Worm (Caenorhabditis elegans) whole organism, L2 larva: ENCODE data around the gene dli-1.

Experiments used
- F13H6.1 ChIP-seq: sonication (generic microtip); optimal IDR thresholded peaks from 2 replicates; lab custom pipeline; 2016; ENCODE audit warnings: missing genetic modification characterization, missing compliant biosample characterization
- R02D3.7 ChIP-seq: fragments of 150-350 bp; optimal IDR thresholded peaks from 2 replicates; lab custom pipeline; 2014; ENCODE audit warnings: missing biosample characterization, missing genetic modification characterization
- Y55F3AM.14 ChIP-seq: fragments of 200-800 bp; sonication (Bioruptor generic); optimal IDR thresholded peaks from 2 replicates; lab custom pipeline; 2018; ENCODE audit warnings: mild to moderate bottlenecking, missing genetic modification characterization, missing compliant biosample characterization
- ZK546.5 ChIP-seq: sonication (generic microtip); optimal IDR thresholded peaks from 2 replicates; lab custom pipeline; 2017; ENCODE audit warnings: missing biosample characterization, missing genetic modification characterization
- alr-1 ChIP-seq: fragments of 150-350 bp; optimal IDR thresholded peaks from 2 replicates; lab custom pipeline; 2014; ENCODE audit warnings: missing biosample characterization, missing genetic modification characterization
- aly-2 ChIP-seq: fragments of 150-350 bp; optimal IDR thresholded peaks from 2 replicates; lab custom pipeline; 2014; ENCODE audit warnings: missing biosample characterization, missing genetic modification characterization
- ama-1 ChIP-seq: fragments of 150-350 bp; optimal IDR thresholded peaks from 2 replicates; lab custom pipeline; 2018; ENCODE audit warnings: inconsistent platforms
- blmp-1 ChIP-seq: sonication (generic microtip); optimal IDR thresholded peaks from 2 replicates; lab custom pipeline; 2017; ENCODE audit warnings: missing genetic modification characterization, mild to moderate bottlenecking, missing compliant biosample characterization, antibody characterized with exemption, moderate library complexity; ENCODE audit not compliant: insufficient read depth
- ceh-16 ChIP-seq: fragments of 150-350 bp; optimal IDR thresholded peaks from 2 replicates; lab custom pipeline; 2014; ENCODE audit warnings: missing biosample characterization, missing genetic modification characterization
- ceh-82 ChIP-seq: fragments of 150-350 bp; optimal IDR thresholded peaks from 2 replicates; lab custom pipeline; 2014; ENCODE audit warnings: missing biosample characterization, missing genetic modification characterization
- crh-2 ChIP-seq: sonication (generic microtip); optimal IDR thresholded peaks from 2 replicates; lab custom pipeline; 2017; ENCODE audit warnings: missing biosample characterization, missing genetic modification characterization
- dmd-4 ChIP-seq: sonication (generic microtip); optimal IDR thresholded peaks from 2 replicates; lab custom pipeline; 2017; ENCODE audit warnings: missing biosample characterization, missing genetic modification characterization
- egl-27 ChIP-seq: sonication (generic microtip); optimal IDR thresholded peaks from 3 replicates; lab custom pipeline; 2017; ENCODE audit warnings: missing biosample characterization, missing genetic modification reagents, missing genetic modification characterization
- elt-1 ChIP-seq: fragments of 150-350 bp; optimal IDR thresholded peaks from 2 replicates; lab custom pipeline; 2014; ENCODE audit warnings: missing biosample characterization, missing genetic modification characterization
- elt-3 ChIP-seq: sonication (generic microtip); optimal IDR thresholded peaks from 2 replicates; lab custom pipeline; 2017; ENCODE audit warnings: missing biosample characterization, missing genetic modification characterization
- fos-1 ChIP-seq: fragments of 150-350 bp; optimal IDR thresholded peaks from 2 replicates; lab custom pipeline; 2014; ENCODE audit warnings: missing biosample characterization, missing genetic modification characterization
- lin-13 ChIP-seq: fragments of 150-350 bp; optimal IDR thresholded peaks from 2 replicates; lab custom pipeline; 2014; ENCODE audit warnings: missing biosample characterization, missing genetic modification reagents, missing genetic modification characterization
- lin-39 ChIP-seq: fragments of 150-350 bp; optimal IDR thresholded peaks from 2 replicates; lab custom pipeline; 2014; ENCODE audit warnings: missing biosample characterization, missing genetic modification reagents, missing genetic modification characterization
- lsy-2 ChIP-seq, 2 experiments: fragments of 150-350 bp in 1 of 2; sonication (generic microtip) in 1 of 2; optimal IDR thresholded peaks; 2 replicates each; lab custom pipeline; 2014 to 2017; ENCODE audit warnings: missing biosample characterization in 2 of 2, missing genetic modification characterization in 2 of 2
- mab-5 ChIP-seq: fragments of 150-350 bp; optimal IDR thresholded peaks from 2 replicates; lab custom pipeline; 2014; ENCODE audit warnings: missing biosample characterization, missing genetic modification characterization
- mdl-1 ChIP-seq, 2 experiments: fragments of 150-350 bp in 1 of 2; sonication (generic microtip) in 1 of 2; optimal IDR thresholded peaks; 2 replicates each; lab custom pipeline; 2017; ENCODE audit warnings: missing biosample characterization in 2 of 2, missing genetic modification characterization in 2 of 2
- nhr-11 ChIP-seq: fragments of 150-350 bp; optimal IDR thresholded peaks from 2 replicates; lab custom pipeline; 2014; ENCODE audit warnings: missing biosample characterization, missing genetic modification characterization
- nhr-23 ChIP-seq: fragments of 150-350 bp; optimal IDR thresholded peaks from 2 replicates; lab custom pipeline; 2014; ENCODE audit warnings: missing biosample characterization, missing genetic modification reagents, missing genetic modification characterization
- nhr-237 ChIP-seq: fragments of 150-350 bp; optimal IDR thresholded peaks from 2 replicates; lab custom pipeline; 2014; ENCODE audit warnings: missing biosample characterization, missing genetic modification characterization
- nhr-25 ChIP-seq: fragments of 150-350 bp; sonication (generic microtip); optimal IDR thresholded peaks from 3 replicates; lab custom pipeline; 2014; ENCODE audit warnings: missing biosample characterization, missing genetic modification characterization
- nhr-6 ChIP-seq: fragments of 150-350 bp; optimal IDR thresholded peaks from 2 replicates; lab custom pipeline; 2014; ENCODE audit warnings: missing biosample characterization, missing genetic modification characterization
- peb-1 ChIP-seq: fragments of 150-350 bp; optimal IDR thresholded peaks from 2 replicates; lab custom pipeline; 2014; ENCODE audit warnings: missing biosample characterization, missing genetic modification characterization
- sem-4 ChIP-seq: fragments of 150-350 bp; optimal IDR thresholded peaks from 2 replicates; lab custom pipeline; 2014; ENCODE audit warnings: missing biosample characterization, missing genetic modification reagents, missing genetic modification characterization
- sma-3 ChIP-seq: sonication (generic microtip); optimal IDR thresholded peaks from 2 replicates; lab custom pipeline; 2016; ENCODE audit warnings: missing genetic modification reagents, missing genetic modification characterization, missing compliant biosample characterization
- snpc-4 ChIP-seq: fragments of 150-350 bp; optimal IDR thresholded peaks from 2 replicates; lab custom pipeline; 2014; ENCODE audit warnings: missing biosample characterization, missing genetic modification characterization
- unc-55 ChIP-seq: fragments of 150-350 bp; sonication (generic microtip); optimal IDR thresholded peaks from 3 replicates; lab custom pipeline; 2014; ENCODE audit warnings: missing biosample characterization, missing genetic modification reagents, missing genetic modification characterization
- unc-62 ChIP-seq: fragments of 150-350 bp; optimal IDR thresholded peaks from 2 replicates; lab custom pipeline; 2014; ENCODE audit warnings: missing biosample characterization, missing genetic modification reagents, missing genetic modification characterization
- zag-1 ChIP-seq: fragments of 150-350 bp; optimal IDR thresholded peaks from 2 replicates; lab custom pipeline; 2014; ENCODE audit warnings: missing biosample characterization, missing genetic modification characterization
- ztf-1 ChIP-seq: fragments of 200-800 bp; sonication (Bioruptor generic); conservative IDR thresholded peaks from 2 replicates; pipeline ENCODE4 v1.3.6; 2022; ENCODE audit warnings: missing genetic modification characterization, missing compliant biosample characterization
- ztf-11 ChIP-seq: sonication (generic microtip); optimal IDR thresholded peaks from 2 replicates; lab custom pipeline; 2017; ENCODE audit warnings: missing biosample characterization, missing genetic modification characterization
- ztf-4 ChIP-seq: fragments of 150-350 bp; optimal IDR thresholded peaks from 2 replicates; lab custom pipeline; 2014; ENCODE audit warnings: missing biosample characterization, missing genetic modification characterization

dli-1 gene

DNA sequence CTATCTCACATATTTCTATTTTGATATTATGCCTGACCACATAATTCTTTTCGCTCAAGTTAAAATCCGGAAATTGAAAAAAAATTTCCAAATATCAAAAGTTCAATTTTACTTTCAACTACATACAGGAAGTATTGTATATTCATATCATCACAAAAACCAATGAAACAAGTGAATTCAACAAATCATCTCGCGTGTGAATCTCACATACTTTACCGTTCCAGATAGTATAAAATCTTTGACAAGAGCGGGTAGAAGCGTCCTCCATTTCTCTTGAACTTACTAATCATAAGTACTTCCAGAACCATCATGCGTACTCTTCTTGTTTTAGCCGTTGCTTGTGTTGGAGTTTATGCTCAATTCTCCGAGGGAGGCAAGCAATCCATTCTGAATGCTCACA is 27.1 kb downstream of the dli-1 start, which contains the start of gene scl-8:
scl-8 (plus strand) TSS at position 301 of the 400 bp plus-strand sequence.
- no peak for TF ChIP-seq elt-3 (tag; lab: Kevin White, UChicago)
- TF ChIP-seq Y55F3AM.14 = no peak
- TF ChIP-seq unc-55 = no peak
- TF ChIP-seq nhr-25 (tag; lab: Kevin White, UChicago) = no peak
- TF ChIP-seq ztf-4 (tag; lab: Kevin White, UChicago) = no peak
- no peak for TF ChIP-seq snpc-4 (tag; lab: Kevin White, UChicago)
- TF ChIP-seq mdl-1 (tag; optimal IDR thresholded peaks at IDR 0.05; lab: Kevin White, UChicago) = no peak
- no peak for TF ChIP-seq alr-1 (tag; lab: Kevin White, UChicago)

DNA sequence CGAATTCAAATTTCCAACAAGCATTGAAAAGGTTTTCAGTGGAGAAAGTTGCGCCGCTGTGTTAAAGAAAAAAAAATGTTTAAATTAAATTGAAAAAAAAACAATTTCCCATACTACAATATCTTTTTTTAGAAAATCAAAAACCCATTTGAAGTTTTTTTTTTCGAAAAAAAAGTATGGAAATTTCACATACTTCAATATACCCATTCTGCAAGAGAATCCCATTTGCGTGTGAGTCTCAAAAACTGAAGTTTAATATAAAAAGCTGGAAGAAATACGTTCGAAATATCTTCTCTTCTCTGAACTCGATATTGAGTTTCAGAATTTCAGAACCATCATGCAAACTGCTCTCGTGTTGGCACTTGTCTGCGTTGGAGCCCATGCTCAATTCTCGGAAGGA is 28.4 kb downstream of the dli-1 start, which contains the start of gene scl-7:
scl-7 (plus strand) TSS at position 301 of the 400 bp plus-strand sequence.
- no peak for TF ChIP-seq nhr-25 (tag; lab: Kevin White, UChicago)
- no peak for TF ChIP-seq peb-1
- no peak for TF ChIP-seq ceh-82
- TF ChIP-seq ZK546.5 (tag; lab: Kevin White, UChicago) = no peak
- no peak for TF ChIP-seq zag-1 (tag; lab: Kevin White, UChicago)
- TF ChIP-seq aly-2 (tag; lab: Kevin White, UChicago) = no peak
- TF ChIP-seq mab-5 (tag; lab: Kevin White, UChicago) = no peak
- no peak for TF ChIP-seq lin-39 (tag; lab: Kevin White, UChicago)
- TF ChIP-seq mdl-1 (tag; optimal IDR thresholded peaks at IDR 0.05; lab: Kevin White, UChicago) = no peak
- no peak for TF ChIP-seq fos-1
- no peak for TF ChIP-seq lin-13 (GFP tag; lab: Kevin White, UChicago)
- no peak for TF ChIP-seq Y55F3AM.14
- no peak for TF ChIP-seq nhr-6 (tag; lab: Kevin White, UChicago)

- TF ChIP-seq lsy-2 (tag; optimal IDR thresholded peaks at IDR 0.05; lab: Kevin White, UChicago) = no peak
- TF ChIP-seq ztf-11 (tag; lab: Kevin White, UChicago) = no peak
- no peak for TF ChIP-seq blmp-1 (tag; lab: Kevin White, UChicago)
- TF ChIP-seq egl-27 (tag; lab: Kevin White, UChicago) = no peak
- no peak for TF ChIP-seq sem-4
- TF ChIP-seq dmd-4 (tag; lab: Kevin White, UChicago) = no peak
- no peak for TF ChIP-seq nhr-11
- TF ChIP-seq fos-1 = no peak
- no peak for TF ChIP-seq Y55F3AM.14
- no peak for TF ChIP-seq ztf-1 (GFP tag; lab: Robert Waterston, UW)
- TF ChIP-seq lin-39 (tag; lab: Kevin White, UChicago) = no peak
Measured at ce11 chrIV:13068451-13068850, 30.1 kb downstream of the dli-1 start, which contains the start of gene scl-6. scl-6 (plus strand) TSS chrIV:13068751.

DNA sequence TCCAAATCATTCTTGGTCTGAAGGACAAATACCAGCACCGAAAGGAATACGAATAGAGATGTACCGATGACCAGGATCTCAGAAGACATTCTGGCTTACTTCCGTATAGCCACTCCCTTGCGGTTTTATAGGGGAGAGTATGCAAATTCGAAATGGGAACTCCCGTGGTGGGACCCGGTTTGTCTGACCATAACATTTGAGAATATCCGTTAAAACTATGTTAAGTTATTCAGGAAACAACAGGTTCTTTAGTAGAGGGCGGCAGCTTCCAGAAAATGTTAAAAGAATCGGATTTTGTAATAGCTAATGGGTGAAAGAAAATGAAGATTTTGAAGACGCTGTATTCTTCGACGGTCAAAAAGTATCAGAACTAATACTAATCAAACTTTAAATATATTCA is 31.4 kb downstream of the dli-1 start, which contains the start of gene col-131:
col-131 (minus strand) TSS at position 101 of the 400 bp plus-strand sequence.
- TF ChIP-seq ama-1 = no peak
- no peak for TF ChIP-seq Y55F3AM.14
- no peak for TF ChIP-seq ztf-11 (tag; lab: Kevin White, UChicago)
- TF ChIP-seq nhr-23 (tag; lab: Kevin White, UChicago) = no peak
- no peak for TF ChIP-seq lin-39 (tag; lab: Kevin White, UChicago)
- TF ChIP-seq aly-2 (tag; lab: Kevin White, UChicago) = no peak
- TF ChIP-seq unc-62 (GFP tag; lab: Kevin White, UChicago) = no peak
- no peak for TF ChIP-seq R02D3.7 (tag; lab: Kevin White, UChicago)
- no peak for TF ChIP-seq nhr-11
- TF ChIP-seq F13H6.1 (tag; lab: Kevin White, UChicago) = no peak
- TF ChIP-seq lsy-2 (tag; optimal IDR thresholded peaks at IDR 0.05; lab: Kevin White, UChicago) = no peak

ce11 chrIV:13066044-13066443 is 32.5 kb downstream of the dli-1 start:
- no peak for TF ChIP-seq crh-2 (tag; lab: Kevin White, UChicago)
- TF ChIP-seq elt-1 (tag; lab: Kevin White, UChicago) = no peak
- no peak for TF ChIP-seq aly-2 (tag; lab: Kevin White, UChicago)
- TF ChIP-seq ceh-16 = no peak
- no peak for TF ChIP-seq R02D3.7 (tag; lab: Kevin White, UChicago)
- no peak for TF ChIP-seq nhr-25 (tag; lab: Kevin White, UChicago)
- TF ChIP-seq nhr-237 = no peak
- TF ChIP-seq dmd-4 (tag; lab: Kevin White, UChicago) = no peak
- TF ChIP-seq mab-5 (tag; lab: Kevin White, UChicago) = no peak
- TF ChIP-seq sem-4 = no peak
- TF ChIP-seq Y55F3AM.14 = no peak
- no peak for TF ChIP-seq lin-13 (GFP tag; lab: Kevin White, UChicago)
- no peak for TF ChIP-seq sma-3 (GFP tag; lab: Kevin White, UChicago)
